Fruit fly (Drosophila melanogaster) whole organism, pupa: Measurements from ENCODE around the gene nAChRalpha6.

ENCODE experiments used
- CG12605 ChIP-seq: fragments of 200-800 bp; sonication (Bioruptor generic); IDR thresholded peaks from 2 replicates; pipeline ENCODE4 v1.3.6; 2022; ENCODE audit warnings: missing biosample characterization, missing genetic modification characterization
- CG13204 ChIP-seq: fragments of 200-800 bp; sonication (Bioruptor generic); optimal IDR thresholded peaks from 2 replicates; lab custom pipeline; 2018; ENCODE audit warnings: missing biosample characterization, mild to moderate bottlenecking, missing genetic modification characterization, moderate library complexity
- CG14655 ChIP-seq: fragments of 200-800 bp; sonication (Bioruptor generic); optimal IDR thresholded peaks from 3 replicates; lab custom pipeline; 2017; ENCODE audit warnings: mild to moderate bottlenecking, missing biosample characterization, missing genetic modification reagents, missing genetic modification characterization
- CG32121 ChIP-seq: fragments of 200-800 bp; sonication (Bioruptor generic); IDR thresholded peaks from 2 replicates; pipeline ENCODE4 v1.3.6; 2022; ENCODE audit warnings: missing biosample characterization, missing genetic modification characterization
- CG34367 ChIP-seq: fragments of 200-800 bp; sonication (Bioruptor generic); optimal IDR thresholded peaks from 2 replicates; lab custom pipeline; 2018; ENCODE audit warnings: missing biosample characterization, mild to moderate bottlenecking, missing genetic modification characterization
- CG8159 ChIP-seq: fragments of 200-800 bp; sonication (Bioruptor generic); optimal IDR thresholded peaks from 3 replicates; lab custom pipeline; 2018; ENCODE audit warnings: missing biosample characterization, mild to moderate bottlenecking, missing genetic modification characterization, moderate library complexity
- CG8301 ChIP-seq: fragments of 200-800 bp; sonication (Bioruptor generic); optimal IDR thresholded peaks from 2 replicates; lab custom pipeline; 2018; ENCODE audit warnings: missing biosample characterization, mild to moderate bottlenecking, missing genetic modification characterization
- CG9948 ChIP-seq: fragments of 200-800 bp; sonication (Bioruptor generic); optimal IDR thresholded peaks from 2 replicates; lab custom pipeline; 2018; ENCODE audit warnings: missing biosample characterization, mild to moderate bottlenecking, missing genetic modification characterization, moderate library complexity
- D1 ChIP-seq: fragments of 200-800 bp; sonication (Bioruptor generic); optimal IDR thresholded peaks from 2 replicates; lab custom pipeline; 2018; ENCODE audit warnings: missing biosample characterization, mild to moderate bottlenecking, missing genetic modification characterization, moderate library complexity
- EcR ChIP-seq: fragments of 200-800 bp; sonication (Bioruptor generic); optimal IDR thresholded peaks from 3 replicates; lab custom pipeline; 2019; ENCODE audit warnings: missing biosample characterization, missing genetic modification characterization, mild to moderate bottlenecking, moderate library complexity, missing genetic modification reagents
- Ets98B ChIP-seq: fragments of 200-800 bp; sonication (Bioruptor generic); IDR thresholded peaks from 2 replicates; pipeline ENCODE4 v1.3.6; 2022; ENCODE audit warnings: missing biosample characterization, missing genetic modification characterization
- Snoo ChIP-seq: fragments of 200-800 bp; sonication (Bioruptor generic); optimal IDR thresholded peaks from 3 replicates; lab custom pipeline; 2017; ENCODE audit warnings: missing biosample characterization, mild to moderate bottlenecking, missing genetic modification characterization, inconsistent platforms
- rn ChIP-seq: fragments of 200-800 bp; sonication (Bioruptor generic); IDR thresholded peaks from 2 replicates; pipeline ENCODE4 v1.3.6; 2022; ENCODE audit warnings: missing biosample characterization, missing genetic modification characterization

DNA sequence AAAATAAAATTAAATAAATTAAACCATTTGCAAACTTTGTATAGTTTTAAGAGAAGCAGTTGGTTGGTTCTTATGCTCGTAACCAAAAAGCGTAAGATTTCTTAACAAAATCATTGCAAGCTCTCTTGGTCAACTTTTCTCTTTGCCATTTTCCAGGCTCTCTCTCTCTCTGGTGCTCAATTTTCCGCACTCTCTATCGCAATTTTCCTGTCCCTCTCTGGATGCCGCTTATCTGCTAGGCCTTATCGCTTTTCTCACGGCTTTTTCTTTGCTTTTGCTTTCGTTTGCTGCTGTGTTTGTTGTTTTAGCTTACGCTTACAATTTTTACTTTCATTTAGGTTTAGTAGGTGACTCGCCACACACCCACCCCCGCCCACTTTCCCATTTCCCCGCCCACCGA is 141.4 kb downstream of the nAChRalpha6 start:
- TF ChIP-seq CG12605 (GFP tag; lab: Robert Waterston, UW) = no peak
- TF ChIP-seq D1 (tag; lab: Kevin White, UChicago) = no peak
- TF ChIP-seq CG8301 (tag; lab: Kevin White, UChicago) = peak; percentile 12
- TF ChIP-seq CG32121 (GFP tag; lab: Robert Waterston, UW) = no peak
- no peak for TF ChIP-seq CG8159 (tag; lab: Kevin White, UChicago)
- no peak for TF ChIP-seq CG13204 (GFP tag; lab: Kevin White, UChicago)
- TF ChIP-seq EcR (GFP tag; lab: Kevin White, UChicago) = no peak
- TF ChIP-seq CG9948 (tag; lab: Kevin White, UChicago) = no peak
- TF ChIP-seq Ets98B (GFP tag; lab: Robert Waterston, UW) = no peak
- no peak for TF ChIP-seq Snoo (tag; lab: Kevin White, UChicago)
- TF ChIP-seq CG14655 (GFP tag; lab: Kevin White, UChicago) = peak; percentile 43
- TF ChIP-seq CG34367 (tag; lab: Kevin White, UChicago) = no peak
- no peak for TF ChIP-seq rn (GFP tag; lab: Robert Waterston, UW)
